Worm (Caenorhabditis elegans) whole organism, young adult: ENCODE measurements around the gene gpn-1.

Experiments
- K12H6.12 ChIP-seq: fragments of 200-800 bp; sonication (Bioruptor generic); optimal IDR thresholded peaks from 2 replicates; lab custom pipeline; 2018; ENCODE audit warnings: mild to moderate bottlenecking, missing genetic modification characterization, missing compliant biosample characterization
- T26A5.8 ChIP-seq: sonication (generic microtip); optimal IDR thresholded peaks from 2 replicates; lab custom pipeline; 2016; ENCODE audit warnings: missing genetic modification characterization, missing compliant biosample characterization
- Y67H2A.10 ChIP-seq: fragments of 200-800 bp; sonication (Bioruptor generic); conservative IDR thresholded peaks from 2 replicates; pipeline ENCODE4 v1.3.6; 2022; ENCODE audit warnings: missing genetic modification reagents, missing genetic modification characterization, missing compliant biosample characterization
- lin-54 ChIP-seq: fragments of 200-800 bp; sonication (Bioruptor generic); optimal IDR thresholded peaks from 2 replicates; lab custom pipeline; 2018; ENCODE audit warnings: mild to moderate bottlenecking, missing genetic modification characterization, missing compliant biosample characterization

DNA sequence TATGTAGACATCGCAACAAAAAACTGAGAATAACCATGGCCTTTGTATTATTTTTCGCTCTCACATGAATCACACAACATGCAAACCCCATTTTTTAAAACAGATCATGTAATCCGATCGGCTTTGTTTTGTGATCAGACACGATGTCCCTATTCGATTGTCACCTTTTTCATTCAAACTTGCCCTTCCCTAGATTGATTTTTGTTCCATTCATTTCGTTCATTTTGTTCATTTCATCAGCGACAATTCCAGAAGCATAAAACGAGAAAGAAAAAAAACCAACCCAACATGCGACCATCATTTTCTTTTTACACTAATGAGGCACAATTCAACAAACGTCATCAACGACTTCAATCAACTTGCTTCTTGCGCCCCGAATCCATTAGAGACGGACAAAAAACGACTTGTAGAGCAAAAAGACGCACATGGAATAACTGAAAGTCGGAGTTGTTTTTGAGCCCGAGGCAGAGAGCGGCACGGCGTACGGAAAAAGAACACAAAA, 30.5 kb upstream of the gpn-1 start, which contains the start of gene F59D12.3:
- TF ChIP-seq K12H6.12 (tag; lab: Kevin White, UChicago), result no peak
- TF ChIP-seq T26A5.8 (tag; lab: Kevin White, UChicago), result no peak
- no peak for TF ChIP-seq Y67H2A.10
- TF ChIP-seq lin-54 (GFP tag; lab: Kevin White, UChicago), result no peak
